Worm (Caenorhabditis elegans) whole organism, early embryonic: Measurements from ENCODE around the gene F08H9.3.

ENCODE experiments used
- B0310.2 ChIP-seq: sonication (generic microtip); optimal IDR thresholded peaks from 2 replicates; lab custom pipeline; 2016; ENCODE audit warnings: mild to moderate bottlenecking, missing genetic modification characterization, missing compliant biosample characterization
- F13C5.2 ChIP-seq: sonication (generic microtip); optimal IDR thresholded peaks from 2 replicates; lab custom pipeline; 2017; ENCODE audit warnings: mild to moderate bottlenecking, missing genetic modification characterization, inconsistent platforms, missing compliant biosample characterization
- aly-1 ChIP-seq: sonication (generic microtip); optimal IDR thresholded peaks from 2 replicates; lab custom pipeline; 2016; ENCODE audit warnings: missing genetic modification characterization, missing compliant biosample characterization
- ama-1 ChIP-seq: fragments of 150-350 bp; optimal IDR thresholded peaks from 2 replicates; lab custom pipeline; 2014
- ceh-13 ChIP-seq: fragments of 200-800 bp; sonication (Bioruptor generic); optimal IDR thresholded peaks from 2 replicates; lab custom pipeline; 2018; ENCODE audit warnings: mild to moderate bottlenecking, missing genetic modification characterization, missing compliant biosample characterization
- ceh-36 ChIP-seq: sonication (generic microtip); optimal IDR thresholded peaks from 2 replicates; lab custom pipeline; 2016; ENCODE audit warnings: missing genetic modification characterization, inconsistent platforms, missing compliant biosample characterization
- ets-7 ChIP-seq: sonication (generic microtip); optimal IDR thresholded peaks from 2 replicates; lab custom pipeline; 2016; ENCODE audit warnings: missing genotype, missing genetic modification characterization, missing compliant biosample characterization
- flt-1 ChIP-seq: fragments of 200-800 bp; sonication (Bioruptor generic); IDR thresholded peaks from 2 replicates; pipeline ENCODE4 v1.3.6; 2022; ENCODE audit warnings: missing genetic modification characterization, missing compliant biosample characterization
- hmbx-1 ChIP-seq: sonication (generic microtip); optimal IDR thresholded peaks from 2 replicates; lab custom pipeline; 2016; ENCODE audit warnings: mild to moderate bottlenecking, missing genetic modification characterization, missing compliant biosample characterization
- hmg-4 ChIP-seq: fragments of 200-800 bp; sonication (Bioruptor generic); optimal IDR thresholded peaks from 2 replicates; lab custom pipeline; 2018; ENCODE audit warnings: mild to moderate bottlenecking, missing genetic modification characterization, missing compliant biosample characterization
- hnd-1 ChIP-seq: sonication (generic microtip); optimal IDR thresholded peaks from 2 replicates; lab custom pipeline; 2016; ENCODE audit warnings: missing genetic modification characterization, missing compliant biosample characterization
- pes-1 ChIP-seq: fragments of 200-800 bp; sonication (Bioruptor generic); IDR thresholded peaks from 2 replicates; pipeline ENCODE4 v1.3.6; 2022; ENCODE audit warnings: missing genetic modification reagents, missing genetic modification characterization, missing compliant biosample characterization
- scrt-1 ChIP-seq: fragments of 200-800 bp; sonication (Bioruptor generic); IDR thresholded peaks from 2 replicates; pipeline ENCODE4 v1.3.6; 2022; ENCODE audit warnings: missing genetic modification characterization, missing compliant biosample characterization
- sea-1 ChIP-seq: fragments of 200-800 bp; sonication (Bioruptor generic); conservative IDR thresholded peaks from 2 replicates; pipeline ENCODE4 v1.3.6; 2022; ENCODE audit warnings: missing genetic modification characterization, missing compliant biosample characterization
- tbx-11 ChIP-seq: fragments of 200-800 bp; sonication (Bioruptor generic); IDR thresholded peaks from 2 replicates; pipeline ENCODE4 v1.3.6; 2022; ENCODE audit warnings: missing genetic modification characterization, missing compliant biosample characterization
- tbx-37 ChIP-seq: fragments of 200-800 bp; sonication (Bioruptor generic); conservative IDR thresholded peaks from 2 replicates; pipeline ENCODE4 v1.3.6; 2022; ENCODE audit warnings: missing genetic modification reagents, missing genetic modification characterization, missing compliant biosample characterization
- tra-4 ChIP-seq: sonication (generic microtip); optimal IDR thresholded peaks from 2 replicates; lab custom pipeline; 2017; ENCODE audit warnings: missing genetic modification characterization, missing compliant biosample characterization

Gene F08H9.3

ce11 chrV:14480533-14480932 lies 17.4 kb upstream of the F08H9.3 start:
- TF ChIP-seq F13C5.2: no peak
- no peak for TF ChIP-seq ceh-13 (GFP tag; lab: Kevin White, UChicago)
- TF ChIP-seq ceh-36 (tag; lab: Kevin White, UChicago): no peak
- TF ChIP-seq scrt-1 (GFP tag; lab: Robert Waterston, UW): no peak
- no peak for TF ChIP-seq hnd-1 (tag; lab: Kevin White, UChicago)
- TF ChIP-seq hmg-4 (GFP tag; lab: Kevin White, UChicago): no peak
- TF ChIP-seq tra-4: no peak
- TF ChIP-seq sea-1 (GFP tag; lab: Robert Waterston, UW): no peak
- TF ChIP-seq ets-7: no peak
- no peak for TF ChIP-seq pes-1 (GFP tag; lab: Robert Waterston, UW)

- TF ChIP-seq hmg-4 (GFP tag; lab: Kevin White, UChicago) (no peak), ets-7 (no peak), pes-1 (GFP tag; lab: Robert Waterston, UW) (no peak)
These were observed 15.8 kb upstream of the F08H9.3 start, which contains the start of gene clec-55 for ce11 chrV:14478979-14479378. Gene clec-55, plus strand, starts transcription at chrV:14479279.

- TF ChIP-seq ceh-36 (tag; lab: Kevin White, UChicago) (no peak), tbx-37 (GFP tag; lab: Robert Waterston, UW) (no peak)
These were observed 13.5 kb upstream of the F08H9.3 start, which contains the start of gene clec-54 for ce11 chrV:14476680-14477079. Gene clec-54, plus strand, starts transcription at chrV:14476903.

ce11 chrV:14474099-14474498 lies 11.0 kb upstream of the F08H9.3 start, which contains the start of gene clec-56:
Gene clec-56, plus strand, starts transcription at chrV:14474399.
- TF ChIP-seq aly-1 (tag; lab: Kevin White, UChicago) (no peak), hnd-1 (tag; lab: Kevin White, UChicago) (no peak), sea-1 (GFP tag; lab: Robert Waterston, UW) (no peak), hmg-4 (GFP tag; lab: Kevin White, UChicago) (no peak), B0310.2 (no peak), pes-1 (GFP tag; lab: Robert Waterston, UW) (no peak), ceh-13 (GFP tag; lab: Kevin White, UChicago) (no peak), tbx-37 (GFP tag; lab: Robert Waterston, UW) (no peak), tbx-11 (GFP tag; lab: Robert Waterston, UW) (no peak), ama-1 (lab: Kevin White, UChicago) (no peak), scrt-1 (GFP tag; lab: Robert Waterston, UW) (no peak), hmbx-1 (tag; lab: Kevin White, UChicago) (no peak), flt-1 (GFP tag; lab: Robert Waterston, UW) (no peak), tra-4 (no peak), F13C5.2 (no peak), ceh-36 (tag; lab: Kevin White, UChicago) (no peak)

ce11 chrV:14472229-14472628 lies 9.1 kb upstream of the F08H9.3 start, which contains the start of gene clec-227:
Gene clec-227, plus strand, starts transcription at chrV:14472529.
- no peak for TF ChIP-seq ets-7
- no peak for TF ChIP-seq aly-1 (tag; lab: Kevin White, UChicago)
- TF ChIP-seq tbx-11 (GFP tag; lab: Robert Waterston, UW): no peak
- TF ChIP-seq hnd-1 (tag; lab: Kevin White, UChicago): no peak
- TF ChIP-seq F13C5.2: no peak

ce11 chrV:14468931-14469330 lies 5.8 kb upstream of the F08H9.3 start, which contains the start of gene clec-57:
Gene clec-57, plus strand, starts transcription at chrV:14469231.
- TF ChIP-seq hnd-1 (tag; lab: Kevin White, UChicago): no peak
- no peak for TF ChIP-seq scrt-1 (GFP tag; lab: Robert Waterston, UW)
- no peak for TF ChIP-seq sea-1 (GFP tag; lab: Robert Waterston, UW)
- TF ChIP-seq hmg-4 (GFP tag; lab: Kevin White, UChicago): no peak
- TF ChIP-seq ama-1 (lab: Kevin White, UChicago): no peak
- no peak for TF ChIP-seq tbx-11 (GFP tag; lab: Robert Waterston, UW)
- TF ChIP-seq tbx-37 (GFP tag; lab: Robert Waterston, UW): no peak
- no peak for TF ChIP-seq tra-4
- no peak for TF ChIP-seq B0310.2
- TF ChIP-seq ceh-36 (tag; lab: Kevin White, UChicago): no peak
- TF ChIP-seq pes-1 (GFP tag; lab: Robert Waterston, UW): no peak
- TF ChIP-seq aly-1 (tag; lab: Kevin White, UChicago): no peak

- TF ChIP-seq tra-4 (no peak), ceh-13 (GFP tag; lab: Kevin White, UChicago) (no peak), ets-7 (no peak), tbx-37 (GFP tag; lab: Robert Waterston, UW) (no peak), pes-1 (GFP tag; lab: Robert Waterston, UW) (no peak), scrt-1 (GFP tag; lab: Robert Waterston, UW) (no peak), ama-1 (lab: Kevin White, UChicago) (no peak), hmg-4 (GFP tag; lab: Kevin White, UChicago) (no peak), B0310.2 (no peak), flt-1 (GFP tag; lab: Robert Waterston, UW) (no peak), aly-1 (tag; lab: Kevin White, UChicago) (no peak), tbx-11 (GFP tag; lab: Robert Waterston, UW) (no peak), hnd-1 (tag; lab: Kevin White, UChicago) (no peak), hmbx-1 (tag; lab: Kevin White, UChicago) (no peak), F13C5.2 (no peak), sea-1 (GFP tag; lab: Robert Waterston, UW) (no peak), ceh-36 (tag; lab: Kevin White, UChicago) (no peak)
These were observed 5.2 kb upstream of the F08H9.3 start, which contains the start of gene srz-97 for ce11 chrV:14468196-14468874. Gene srz-97, minus strand, starts transcription at chrV:14468246.
